Worm (Caenorhabditis elegans) whole organism, L3 larva: ENCODE results near the gene tebp-1.

Source experiments
- R02D3.7 ChIP-seq: fragments of 150-350 bp; optimal IDR thresholded peaks from 2 replicates; lab custom pipeline; 2014; ENCODE audit warnings: missing biosample characterization, missing genetic modification characterization
- ZK546.5 ChIP-seq: sonication (generic microtip); optimal IDR thresholded peaks from 2 replicates; lab custom pipeline; 2017; ENCODE audit warnings: missing biosample characterization, missing genetic modification characterization
- aly-2 ChIP-seq: fragments of 150-350 bp; optimal IDR thresholded peaks from 2 replicates; lab custom pipeline; 2014; ENCODE audit warnings: missing biosample characterization, missing genetic modification characterization
- ama-1 ChIP-seq: fragments of 150-350 bp; optimal IDR thresholded peaks from 2 replicates; lab custom pipeline; 2018
- ceh-16 ChIP-seq: sonication (generic microtip); optimal IDR thresholded peaks from 2 replicates; lab custom pipeline; 2017; ENCODE audit warnings: missing biosample characterization, missing genetic modification characterization
- ceh-28 ChIP-seq: fragments of 150-350 bp; optimal IDR thresholded peaks from 2 replicates; lab custom pipeline; 2014; ENCODE audit warnings: missing biosample characterization, missing genetic modification reagents, missing genetic modification characterization
- ceh-9 ChIP-seq: sonication (generic microtip); optimal IDR thresholded peaks from 2 replicates; lab custom pipeline; 2018; ENCODE audit warnings: missing biosample characterization, missing genetic modification characterization
- daf-12 ChIP-seq: fragments of 150-350 bp; optimal IDR thresholded peaks from 2 replicates; lab custom pipeline; 2014; ENCODE audit warnings: missing biosample characterization, missing genetic modification reagents, missing genetic modification characterization
- egl-27 ChIP-seq: sonication (generic microtip); optimal IDR thresholded peaks from 4 replicates; lab custom pipeline; 2017; ENCODE audit warnings: missing biosample characterization, missing genetic modification reagents, missing genetic modification characterization
- egl-5 ChIP-seq: fragments of 150-350 bp; optimal IDR thresholded peaks from 2 replicates; lab custom pipeline; 2017; ENCODE audit warnings: missing biosample characterization, missing genetic modification reagents, missing genetic modification characterization, inconsistent platforms
- elt-1 ChIP-seq: fragments of 150-350 bp; optimal IDR thresholded peaks from 2 replicates; lab custom pipeline; 2014; ENCODE audit warnings: missing biosample characterization, missing genetic modification characterization
- elt-2 ChIP-seq: sonication (generic microtip); optimal IDR thresholded peaks from 2 replicates; lab custom pipeline; 2016; ENCODE audit warnings: missing genetic modification reagents, mild to moderate bottlenecking, missing genetic modification characterization, missing compliant biosample characterization
- elt-3 ChIP-seq, 3 experiments: fragments of 150-350 bp in 1 of 3; sonication (generic microtip) in 2 of 3; optimal IDR thresholded peaks; 2 replicates in 2 of 3; 4 replicates in 1 of 3; lab custom pipeline; 2014 to 2017; ENCODE audit warnings: missing biosample characterization in 3 of 3, missing genetic modification characterization in 3 of 3
- eor-1 ChIP-seq, 2 experiments: fragments of 150-350 bp; optimal IDR thresholded peaks; 2 replicates each; lab custom pipeline; 2014 to 2018; ENCODE audit warnings: missing biosample characterization in 2 of 2, missing genetic modification characterization in 2 of 2
- fkh-10 ChIP-seq: sonication (generic microtip); optimal IDR thresholded peaks from 2 replicates; lab custom pipeline; 2017; ENCODE audit warnings: missing biosample characterization, missing genetic modification reagents, missing genetic modification characterization
- fkh-2 ChIP-seq: fragments of 150-350 bp; optimal IDR thresholded peaks from 2 replicates; lab custom pipeline; 2014; ENCODE audit warnings: missing biosample characterization, missing genetic modification reagents, missing genetic modification characterization
- fos-1 ChIP-seq: fragments of 150-350 bp; optimal IDR thresholded peaks from 2 replicates; lab custom pipeline; 2014; ENCODE audit warnings: missing biosample characterization, missing genetic modification characterization
- hmg-11 ChIP-seq: sonication (generic microtip); optimal IDR thresholded peaks from 2 replicates; lab custom pipeline; 2016; ENCODE audit warnings: missing genetic modification characterization, missing compliant biosample characterization
- jun-1 ChIP-seq: fragments of 150-350 bp; optimal IDR thresholded peaks from 2 replicates; lab custom pipeline; 2014; ENCODE audit warnings: missing biosample characterization, missing genetic modification reagents, missing genetic modification characterization
- lin-15B ChIP-seq: fragments of 150-350 bp; optimal IDR thresholded peaks from 2 replicates; lab custom pipeline; 2014; ENCODE audit warnings: missing biosample characterization, missing genetic modification characterization
- lin-39 ChIP-seq: fragments of 150-350 bp; optimal IDR thresholded peaks from 2 replicates; lab custom pipeline; 2018; ENCODE audit warnings: missing biosample characterization, missing genetic modification reagents, missing genetic modification characterization
- lsy-12 ChIP-seq: sonication (generic microtip); optimal IDR thresholded peaks from 2 replicates; lab custom pipeline; 2016; ENCODE audit warnings: mild to moderate bottlenecking, missing genetic modification characterization, missing compliant biosample characterization
- mdl-1 ChIP-seq: fragments of 150-350 bp; optimal IDR thresholded peaks from 2 replicates; lab custom pipeline; 2014; ENCODE audit warnings: missing biosample characterization, missing genetic modification characterization
- mml-1 ChIP-seq: fragments of 150-350 bp; sonication (generic microtip); optimal IDR thresholded peaks from 3 replicates; lab custom pipeline; 2014; ENCODE audit warnings: missing biosample characterization, missing genetic modification characterization
- nfya-1 ChIP-seq: sonication (generic microtip); optimal IDR thresholded peaks from 2 replicates; lab custom pipeline; 2017; ENCODE audit warnings: missing genetic modification characterization, mild to moderate bottlenecking, missing compliant biosample characterization, antibody characterized with exemption, moderate library complexity; ENCODE audit not compliant: insufficient read depth
- nhr-11 ChIP-seq: fragments of 150-350 bp; optimal IDR thresholded peaks from 2 replicates; lab custom pipeline; 2014; ENCODE audit warnings: missing biosample characterization, missing genetic modification characterization
- nhr-12 ChIP-seq: fragments of 150-350 bp; optimal IDR thresholded peaks from 2 replicates; lab custom pipeline; 2014; ENCODE audit warnings: missing biosample characterization, missing genetic modification characterization
- nhr-23 ChIP-seq: fragments of 150-350 bp; optimal IDR thresholded peaks from 2 replicates; lab custom pipeline; 2014; ENCODE audit warnings: missing biosample characterization, missing genetic modification reagents, missing genetic modification characterization
- nhr-237 ChIP-seq: fragments of 150-350 bp; optimal IDR thresholded peaks from 2 replicates; lab custom pipeline; 2014; ENCODE audit warnings: missing biosample characterization, missing genetic modification characterization
- nhr-25 ChIP-seq: sonication (generic microtip); optimal IDR thresholded peaks from 2 replicates; lab custom pipeline; 2017; ENCODE audit warnings: missing biosample characterization, missing genetic modification characterization
- nhr-28 ChIP-seq: fragments of 150-350 bp; optimal IDR thresholded peaks from 2 replicates; lab custom pipeline; 2014; ENCODE audit warnings: missing biosample characterization, missing genetic modification characterization
- nhr-43 ChIP-seq: sonication (generic microtip); optimal IDR thresholded peaks from 2 replicates; lab custom pipeline; 2016; ENCODE audit warnings: mild to moderate bottlenecking, missing genetic modification characterization, missing compliant biosample characterization; ENCODE audit not compliant: poor library complexity, severe bottlenecking
- nhr-67 ChIP-seq: fragments of 150-350 bp; optimal IDR thresholded peaks from 2 replicates; lab custom pipeline; 2014; ENCODE audit warnings: missing biosample characterization, missing genetic modification characterization
- nhr-76 ChIP-seq: fragments of 150-350 bp; sonication (generic microtip); optimal IDR thresholded peaks from 5 replicates; lab custom pipeline; 2014; ENCODE audit warnings: missing biosample characterization, missing genetic modification characterization
- nhr-77 ChIP-seq: fragments of 150-350 bp; optimal IDR thresholded peaks from 2 replicates; lab custom pipeline; 2014; ENCODE audit warnings: missing biosample characterization, missing genetic modification characterization
- pha-4 ChIP-seq: fragments of 150-350 bp; optimal IDR thresholded peaks from 2 replicates; lab custom pipeline; 2014; ENCODE audit warnings: missing biosample characterization, missing genetic modification reagents, missing genetic modification characterization
- pqm-1 ChIP-seq: fragments of 150-350 bp; optimal IDR thresholded peaks from 2 replicates; lab custom pipeline; 2017; ENCODE audit warnings: missing biosample characterization, missing genetic modification characterization, inconsistent platforms
- sea-2 ChIP-seq: fragments of 150-350 bp; sonication (generic microtip); optimal IDR thresholded peaks from 4 replicates; lab custom pipeline; 2014; ENCODE audit warnings: missing biosample characterization, missing genetic modification reagents, missing genetic modification characterization
- snpc-4 ChIP-seq: fragments of 150-350 bp; optimal IDR thresholded peaks from 2 replicates; lab custom pipeline; 2014; ENCODE audit warnings: missing biosample characterization, missing genetic modification characterization
- tbx-2 ChIP-seq: sonication (generic microtip); optimal IDR thresholded peaks from 2 replicates; lab custom pipeline; 2016; ENCODE audit warnings: mild to moderate bottlenecking, missing genetic modification characterization, missing compliant biosample characterization
- unc-39 ChIP-seq: sonication (generic microtip); optimal IDR thresholded peaks from 4 replicates; lab custom pipeline; 2017; ENCODE audit warnings: missing biosample characterization, missing genetic modification characterization
- unc-62 ChIP-seq: fragments of 150-350 bp; sonication (generic microtip); optimal IDR thresholded peaks from 4 replicates; lab custom pipeline; 2014; ENCODE audit warnings: missing biosample characterization, missing genetic modification reagents, missing genetic modification characterization
- zag-1 ChIP-seq: fragments of 150-350 bp; optimal IDR thresholded peaks from 2 replicates; lab custom pipeline; 2014; ENCODE audit warnings: missing biosample characterization, missing genetic modification characterization
- ztf-11 ChIP-seq: fragments of 150-350 bp; optimal IDR thresholded peaks from 2 replicates; lab custom pipeline; 2014; ENCODE audit warnings: missing biosample characterization, missing genetic modification characterization
- ztf-4 ChIP-seq: fragments of 150-350 bp; optimal IDR thresholded peaks from 2 replicates; lab custom pipeline; 2014; ENCODE audit warnings: missing biosample characterization, missing genetic modification characterization

Gene tebp-1

DNA sequence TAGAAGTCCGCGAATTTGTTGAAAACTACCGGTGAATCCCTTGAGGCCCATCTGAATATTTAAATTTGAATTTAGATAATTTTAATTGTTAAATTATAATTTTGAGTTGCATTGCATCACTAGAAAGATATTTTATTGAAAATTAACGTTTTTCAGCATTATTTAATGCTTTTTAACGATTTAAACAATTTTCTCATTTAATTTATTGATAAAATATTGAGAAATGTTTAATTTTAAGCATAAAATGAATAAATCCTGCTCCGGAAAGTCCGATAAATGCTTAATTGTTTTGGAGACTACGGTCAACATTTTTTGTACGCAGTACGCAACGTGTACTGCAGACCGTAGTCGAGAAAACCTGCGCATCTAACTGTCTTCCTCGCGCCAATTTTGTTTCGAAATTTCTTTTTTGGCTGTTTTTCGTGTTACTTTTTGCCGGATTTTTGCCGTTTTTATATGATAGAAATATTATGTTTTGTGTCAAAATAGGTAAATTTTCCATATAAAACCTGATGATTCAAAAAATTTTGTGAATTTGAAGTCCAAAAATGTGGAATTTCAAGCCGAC lies 12.4 kb upstream of the tebp-1 start, which contains the start of the genes Y54G11A.17, lin-7 and elof-1 (continued):
- TF ChIP-seq eor-1 (tag; optimal IDR thresholded peaks at IDR 0.05; lab: Kevin White, UChicago): no peak
- TF ChIP-seq R02D3.7 (tag; lab: Kevin White, UChicago): peak; percentile 32
- no peak for TF ChIP-seq nhr-12 (tag; lab: Kevin White, UChicago)
- peak; percentile 55 for TF ChIP-seq nhr-77
- peak; percentile 9 for TF ChIP-seq nhr-76 (tag; lab: Kevin White, UChicago)
- peak; percentile 31 for TF ChIP-seq ceh-28 (tag; lab: Kevin White, UChicago)
- TF ChIP-seq pha-4: peak; percentile 95
- no peak for TF ChIP-seq egl-27 (tag; lab: Kevin White, UChicago)
- no peak for TF ChIP-seq fkh-2 (tag; lab: Kevin White, UChicago)

DNA sequence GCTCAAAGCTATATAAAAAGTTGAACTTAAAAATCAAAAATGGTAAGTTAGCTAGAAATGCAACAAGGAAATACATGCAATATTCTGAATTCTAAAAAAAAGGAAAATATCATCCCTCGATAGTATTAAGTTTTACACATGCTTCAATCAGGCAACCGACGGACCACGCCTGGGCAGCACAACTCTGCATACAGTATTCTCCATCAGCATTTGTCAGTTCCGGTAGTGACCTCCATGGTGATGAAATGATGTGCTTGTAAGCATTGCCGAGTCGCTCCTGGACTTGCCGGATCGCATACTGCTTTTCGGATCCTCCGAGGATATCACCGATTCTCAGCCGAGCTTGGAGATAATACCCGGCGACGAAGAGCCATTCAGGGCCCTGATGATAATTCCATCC lies 11.1 kb upstream of the tebp-1 start:
- TF ChIP-seq ama-1 (lab: Kevin White, UChicago): peak; percentile 72
- peak; percentile 40 for TF ChIP-seq nhr-25 (tag; lab: Kevin White, UChicago)
- no peak for TF ChIP-seq elt-1 (tag; lab: Kevin White, UChicago)

DNA sequence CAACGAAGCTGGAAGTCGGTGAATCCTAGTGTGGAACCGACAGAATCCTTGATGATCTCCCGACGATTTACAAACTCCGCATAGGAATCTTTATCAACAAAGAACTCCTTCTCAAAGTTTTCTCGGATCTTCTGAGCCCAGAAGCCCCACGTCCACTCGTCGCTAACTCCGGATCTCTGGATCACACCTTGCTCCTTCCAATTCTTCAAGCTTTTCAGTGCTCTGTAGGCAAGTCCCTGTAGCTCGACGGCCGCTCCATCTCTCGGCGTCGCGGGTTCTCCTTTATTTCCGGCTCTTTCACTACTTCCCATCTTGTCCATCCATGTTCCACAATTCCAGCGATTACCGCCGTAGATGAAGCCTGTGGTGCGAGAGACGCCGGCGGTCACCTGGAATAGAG lies 10.5 kb upstream of the tebp-1 start:
- TF ChIP-seq nhr-43 (tag; lab: Kevin White, UChicago): no peak
- no peak for TF ChIP-seq ceh-9 (tag; lab: Kevin White, UChicago)
- TF ChIP-seq lin-15B (tag; lab: Kevin White, UChicago): no peak

DNA sequence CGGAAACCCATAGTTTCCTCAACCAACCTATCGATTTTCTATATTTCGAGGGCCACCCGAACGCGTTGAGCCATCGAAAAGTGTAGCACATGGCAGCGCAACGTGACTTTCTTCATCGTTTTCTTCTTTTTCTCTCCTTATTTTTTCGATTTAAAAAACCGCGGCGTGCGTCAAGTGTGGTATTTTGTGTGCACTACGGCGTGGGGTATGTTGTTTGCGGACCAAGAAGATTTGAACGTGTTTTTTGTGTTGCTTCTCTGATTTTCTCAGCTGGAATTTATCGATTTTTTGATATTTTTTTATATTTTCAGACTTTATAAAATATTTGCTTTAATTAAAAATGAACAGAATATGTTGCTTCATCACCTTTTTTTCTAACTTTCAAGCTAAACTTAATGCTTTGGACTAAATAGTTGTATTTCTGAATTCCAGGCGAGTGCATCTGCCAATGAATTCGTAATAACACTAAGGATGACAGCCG lies 3.8 kb upstream of the tebp-1 start, which contains the start of the genes agl-1 and pfs-2:
Gene agl-1, minus strand, starts transcription at position 178 of the 481 bp plus-strand sequence.
Gene pfs-2, plus strand, starts transcription at position 431 of the 481 bp plus-strand sequence.
- TF ChIP-seq lsy-12 (tag; lab: Kevin White, UChicago): no peak
- TF ChIP-seq egl-27 (tag; lab: Kevin White, UChicago): no peak
- no peak for TF ChIP-seq sea-2 (GFP tag; lab: Kevin White, UChicago)
- no peak for TF ChIP-seq egl-5 (tag; lab: Kevin White, UChicago)
- TF ChIP-seq ztf-4 (tag; lab: Kevin White, UChicago): no peak
- TF ChIP-seq unc-62 (GFP tag; lab: Kevin White, UChicago): no peak
- no peak for TF ChIP-seq fkh-2 (tag; lab: Kevin White, UChicago)
- TF ChIP-seq aly-2: no peak
- peak; percentile 37 for TF ChIP-seq mdl-1 (tag; lab: Kevin White, UChicago)
- no peak for TF ChIP-seq daf-12 (tag; lab: Kevin White, UChicago)
- no peak for TF ChIP-seq nhr-67 (tag; lab: Kevin White, UChicago)
- TF ChIP-seq ceh-9 (tag; lab: Kevin White, UChicago): no peak
- peak; percentile 65 for TF ChIP-seq nhr-23
- TF ChIP-seq fkh-10 (GFP tag; lab: Kevin White, UChicago): no peak
- TF ChIP-seq nhr-11 (tag; lab: Kevin White, UChicago): no peak
- TF ChIP-seq R02D3.7 (tag; lab: Kevin White, UChicago): peak; percentile 60
- TF ChIP-seq lin-15B (tag; lab: Kevin White, UChicago): peak; percentile 83
- TF ChIP-seq elt-3 (tag; optimal IDR thresholded peaks at IDR 0.05; lab: Kevin White, UChicago): no peak
- peak; percentile 77 for TF ChIP-seq pha-4
- peak; percentile 66 for TF ChIP-seq lin-39 (tag; lab: Kevin White, UChicago)
- no peak for TF ChIP-seq fos-1 (tag; lab: Kevin White, UChicago)
- TF ChIP-seq elt-1 (tag; lab: Kevin White, UChicago): no peak
- TF ChIP-seq mml-1 (tag; lab: Kevin White, UChicago): no peak
- no peak for TF ChIP-seq nhr-28 (tag; lab: Kevin White, UChicago)
- TF ChIP-seq snpc-4 (tag; lab: Kevin White, UChicago): peak; percentile 84
- TF ChIP-seq nhr-237 (tag; lab: Kevin White, UChicago): no peak
- TF ChIP-seq pqm-1 (tag; lab: Kevin White, UChicago): no peak
- peak; percentile 25 for TF ChIP-seq elt-2 (tag; lab: Kevin White, UChicago)
- peak; percentile 0 for TF ChIP-seq nhr-43 (tag; lab: Kevin White, UChicago)
- no peak for TF ChIP-seq ZK546.5 (tag; lab: Kevin White, UChicago)
- no peak for TF ChIP-seq ztf-11
- TF ChIP-seq nhr-77: peak; percentile 2
- no peak for TF ChIP-seq jun-1 (tag; lab: Kevin White, UChicago)
- no peak for TF ChIP-seq tbx-2
- peak; percentile 21 for TF ChIP-seq nhr-25 (tag; lab: Kevin White, UChicago)
- peak; percentile 4 for TF ChIP-seq zag-1 (tag; lab: Kevin White, UChicago)
- TF ChIP-seq ceh-16 (tag; lab: Kevin White, UChicago): no peak
- TF ChIP-seq ceh-28 (tag; lab: Kevin White, UChicago): peak; percentile 76
- TF ChIP-seq nfya-1 (tag; lab: Kevin White, UChicago): peak; percentile 80
- no peak for TF ChIP-seq eor-1 (tag; optimal IDR thresholded peaks at IDR 0.05; lab: Kevin White, UChicago)
- no peak for TF ChIP-seq unc-39
- no peak for TF ChIP-seq nhr-76 (tag; lab: Kevin White, UChicago)
- TF ChIP-seq ama-1 (lab: Kevin White, UChicago): no peak
- TF ChIP-seq hmg-11 (tag; lab: Kevin White, UChicago): peak; percentile 82
- no peak for TF ChIP-seq nhr-12 (tag; lab: Kevin White, UChicago)
